Fruit fly (Drosophila melanogaster): ENCODE results near the gene CG15579.
A peak's percentile ranks its signal among the peaks of the same experiment; 100 is the strongest.

Gene CG15579

dm6 chrX:4262661-4263060 lies 48.9 kb downstream of the CG15579 start (continued):
- TF ChIP-seq Med (GFP tag): peak; percentile 90
- TF ChIP-seq CG11504 (tag; optimal IDR thresholded peaks at IDR 0.05): peak; percentile 66
- TF ChIP-seq CG3847 (GFP tag; IDR thresholded peaks at IDR 0.05): peak; percentile 46
- peak; percentile 35 to 51 for TF ChIP-seq dpn (GFP tag; optimal IDR thresholded peaks at IDR 0.05)
- peak; percentile 40 for TF ChIP-seq Side (GFP tag; optimal IDR thresholded peaks at IDR 0.05)
- peak; percentile 43 for TF ChIP-seq CG12071 (GFP tag; optimal IDR thresholded peaks at IDR 0.05)
- 0 out of 2 replicates have a peak, but pooled peaks have one; percentile 12 for TF ChIP-seq Awh (GFP tag; IDR thresholded peaks at IDR 0.05)
- TF ChIP-seq CG2712 (tag; optimal IDR thresholded peaks at IDR 0.05): peak; percentile 41
- peak; percentile 52 for TF ChIP-seq onecut (GFP tag; IDR thresholded peaks at IDR 0.05)
- peak; percentile 57 for TF ChIP-seq CG13424 (tag; optimal IDR thresholded peaks at IDR 0.05)
- TF ChIP-seq maf-S (GFP tag; optimal IDR thresholded peaks at IDR 0.05): peak; percentile 4
- TF ChIP-seq ci (GFP tag; IDR thresholded peaks at IDR 0.05): peak; percentile 71; the same call in 2 of the 3 replicates
- no peak for TF ChIP-seq fru (optimal IDR thresholded peaks at IDR 0.05)
- peak; percentile 81 for TF ChIP-seq CG18599 (GFP tag; optimal IDR thresholded peaks at IDR 0.05)
- TF ChIP-seq CG30403 (GFP tag; optimal IDR thresholded peaks at IDR 0.05): peak; percentile 44
- TF ChIP-seq CG12155 (GFP tag; optimal IDR thresholded peaks at IDR 0.05): peak; percentile 26
- no peak for TF ChIP-seq MTF-1 (GFP tag; optimal IDR thresholded peaks at IDR 0.05; ENCODE audit: borderline replicate concordance)
- TF ChIP-seq CG8944 (GFP tag; optimal IDR thresholded peaks at IDR 0.05): peak; percentile 9
- TF ChIP-seq jing (GFP tag; optimal IDR thresholded peaks at IDR 0.05): peak; percentile 44
- peak; percentile 34 for TF ChIP-seq CG9817 (tag; optimal IDR thresholded peaks at IDR 0.05)
- peak; percentile 26 for TF ChIP-seq Abd-B (GFP tag; optimal IDR thresholded peaks at IDR 0.05)
- peak; percentile 35 for TF ChIP-seq CG6854 (GFP tag; optimal IDR thresholded peaks at IDR 0.05)
- no peak for TF ChIP-seq CG33213 (GFP tag; optimal IDR thresholded peaks at IDR 0.05)
- TF ChIP-seq cwo (GFP tag; optimal IDR thresholded peaks at IDR 0.05): peak; percentile 57
- no peak for TF ChIP-seq odd (GFP tag; optimal IDR thresholded peaks at IDR 0.05)
- no peak for TF ChIP-seq CG6683 (GFP tag; optimal IDR thresholded peaks at IDR 0.05)
- peak; percentile 9 for TF ChIP-seq CG12942 (GFP tag; optimal IDR thresholded peaks at IDR 0.05)
- TF ChIP-seq CG32532 (GFP tag; IDR thresholded peaks at IDR 0.05): peak; percentile 54; the same call in 1 of the 2 replicates
- TF ChIP-seq CG18262 (tag; optimal IDR thresholded peaks at IDR 0.05): peak; percentile 43
- no peak for TF ChIP-seq ato (GFP tag; IDR thresholded peaks at IDR 0.05; ENCODE audit: partially characterized antibody)
- TF ChIP-seq CG2678 (tag; optimal IDR thresholded peaks at IDR 0.05): peak; percentile 70
- peak; percentile 36 for TF ChIP-seq CG15514 (GFP tag; optimal IDR thresholded peaks at IDR 0.05)
- TF ChIP-seq CG8089 (GFP tag; optimal IDR thresholded peaks at IDR 0.05): peak; percentile 7
- peak; percentile 58 for TF ChIP-seq Xrp1 (GFP tag; IDR thresholded peaks at IDR 0.05)
- TF ChIP-seq CG10543 (GFP tag; optimal IDR thresholded peaks at IDR 0.05): no peak
- peak in 1 of 2 experiments; percentile 47 for TF ChIP-seq chif (GFP tag; optimal IDR thresholded peaks at IDR 0.05)
- TF ChIP-seq HLH3B (GFP tag; IDR thresholded peaks at IDR 0.05): 0 out of 2 replicates have a peak, but pooled peaks have one; percentile 50
- TF ChIP-seq CG7839 (tag; optimal IDR thresholded peaks at IDR 0.05): peak; percentile 68
- no peak for TF ChIP-seq Dip3 (GFP tag; optimal IDR thresholded peaks at IDR 0.05)
- TF ChIP-seq CG17328 (GFP tag; IDR thresholded peaks at IDR 0.05): peak; percentile 44; the same call in 1 of the 2 replicates
- peak; percentile 64 for TF ChIP-seq gsb-n (tag; optimal IDR thresholded peaks at IDR 0.05)
- no peak for TF ChIP-seq toy (GFP tag; IDR thresholded peaks at IDR 0.05)
- TF ChIP-seq Myb (GFP tag; optimal IDR thresholded peaks at IDR 0.05): peak; percentile 7
- TF ChIP-seq insv (GFP tag; optimal IDR thresholded peaks at IDR 0.05): no peak
- TF ChIP-seq gt (GFP tag; IDR thresholded peaks at IDR 0.05): no peak
- peak; percentile 54 for TF ChIP-seq CG17359 (tag; optimal IDR thresholded peaks at IDR 0.05)
- peak; percentile 21 for TF ChIP-seq CG5180 (GFP tag; optimal IDR thresholded peaks at IDR 0.05)
- TF ChIP-seq Chrac-16 (GFP tag; optimal IDR thresholded peaks at IDR 0.05): peak; percentile 24
- TF ChIP-seq CG1529 (GFP tag; optimal IDR thresholded peaks at IDR 0.05): peak; percentile 22
- 0 out of 2 replicates have a peak, but pooled peaks have one; percentile 27 for TF ChIP-seq Oaz (GFP tag; IDR thresholded peaks at IDR 0.05)

Measured in whole organism, embryonic.